Worm (Caenorhabditis elegans) whole organism, mixed stage, embryonic: ENCODE measurements around the gene dsl-4.

Experiments
- M03D4.4 ChIP-seq: sonication (generic microtip); optimal IDR thresholded peaks from 2 replicates; lab custom pipeline; 2017; ENCODE audit warnings: mild to moderate bottlenecking, missing genetic modification characterization, missing compliant biosample characterization
- bed-3 ChIP-seq: fragments of 200-800 bp; sonication (Bioruptor generic); optimal IDR thresholded peaks from 3 replicates; lab custom pipeline; 2018; ENCODE audit warnings: mild to moderate bottlenecking, missing genetic modification characterization, moderate library complexity, missing compliant biosample characterization
- blmp-1 ChIP-seq: fragments of 150-350 bp; optimal IDR thresholded peaks from 2 replicates; lab custom pipeline; 2014; ENCODE audit warnings: missing biosample characterization, missing genetic modification characterization
- ceh-39 ChIP-seq: fragments of 150-350 bp; optimal IDR thresholded peaks from 2 replicates; lab custom pipeline; 2014; ENCODE audit warnings: missing biosample characterization, missing genetic modification characterization
- ceh-43 ChIP-seq: fragments of 200-800 bp; sonication (Bioruptor generic); optimal IDR thresholded peaks from 2 replicates; lab custom pipeline; 2018; ENCODE audit warnings: mild to moderate bottlenecking, missing genetic modification characterization, moderate library complexity, missing compliant biosample characterization
- ceh-83 ChIP-seq: fragments of 200-800 bp; sonication (Bioruptor generic); optimal IDR thresholded peaks from 2 replicates; lab custom pipeline; 2018; ENCODE audit warnings: mild to moderate bottlenecking, missing genetic modification characterization, missing compliant biosample characterization
- ces-1 ChIP-seq: fragments of 150-350 bp; optimal IDR thresholded peaks from 2 replicates; lab custom pipeline; 2014; ENCODE audit warnings: missing biosample characterization, missing genetic modification reagents, missing genetic modification characterization
- cnd-1 ChIP-seq: fragments of 200-800 bp; sonication (Bioruptor generic); optimal IDR thresholded peaks from 2 replicates; lab custom pipeline; 2018; ENCODE audit warnings: mild to moderate bottlenecking, missing genetic modification characterization, missing compliant biosample characterization
- drap-1 ChIP-seq: fragments of 200-800 bp; sonication (Bioruptor generic); optimal IDR thresholded peaks from 3 replicates; lab custom pipeline; 2018; ENCODE audit warnings: mild to moderate bottlenecking, missing genetic modification characterization, missing compliant biosample characterization
- elt-1 ChIP-seq: sonication (generic microtip); optimal IDR thresholded peaks from 2 replicates; lab custom pipeline; 2017; ENCODE audit warnings: missing genetic modification characterization, mild to moderate bottlenecking, missing compliant biosample characterization, antibody characterized with exemption, moderate library complexity, borderline replicate concordance; ENCODE audit not compliant: insufficient read depth
- elt-3 ChIP-seq: fragments of 150-350 bp; optimal IDR thresholded peaks from 2 replicates; lab custom pipeline; 2014; ENCODE audit warnings: missing biosample characterization, missing genetic modification characterization
- flh-1 ChIP-seq: fragments of 200-800 bp; sonication (Bioruptor generic); optimal IDR thresholded peaks from 2 replicates; lab custom pipeline; 2018; ENCODE audit warnings: mild to moderate bottlenecking, missing genetic modification characterization, moderate library complexity, missing compliant biosample characterization
- ham-2 ChIP-seq: fragments of 200-800 bp; sonication (Bioruptor generic); optimal IDR thresholded peaks from 2 replicates; lab custom pipeline; 2018; ENCODE audit warnings: mild to moderate bottlenecking, missing genetic modification characterization, missing compliant biosample characterization
- hlh-1 ChIP-seq: fragments of 150-350 bp; optimal IDR thresholded peaks from 2 replicates; lab custom pipeline; 2014; ENCODE audit warnings: missing biosample characterization, missing genetic modification reagents, missing genetic modification characterization
- lin-13 ChIP-seq: fragments of 150-350 bp; optimal IDR thresholded peaks from 2 replicates; lab custom pipeline; 2014; ENCODE audit warnings: missing biosample characterization, missing genetic modification characterization
- lin-32 ChIP-seq: fragments of 200-800 bp; sonication (Bioruptor generic); optimal IDR thresholded peaks from 2 replicates; lab custom pipeline; 2018; ENCODE audit warnings: mild to moderate bottlenecking, missing genetic modification characterization, missing compliant biosample characterization
- lsy-2 ChIP-seq: fragments of 150-350 bp; optimal IDR thresholded peaks from 2 replicates; lab custom pipeline; 2014; ENCODE audit warnings: missing biosample characterization, missing genetic modification characterization
- mab-5 ChIP-seq: fragments of 150-350 bp; optimal IDR thresholded peaks from 2 replicates; lab custom pipeline; 2014; ENCODE audit warnings: missing biosample characterization, missing genetic modification characterization
- mep-1 ChIP-seq: fragments of 150-350 bp; optimal IDR thresholded peaks from 2 replicates; lab custom pipeline; 2017; ENCODE audit warnings: missing biosample characterization, missing genetic modification reagents, missing genetic modification characterization, inconsistent platforms
- mls-2 ChIP-seq: sonication (generic microtip); optimal IDR thresholded peaks from 2 replicates; lab custom pipeline; 2016; ENCODE audit warnings: mild to moderate bottlenecking, missing genetic modification characterization, moderate library complexity, missing compliant biosample characterization
- nhr-12 ChIP-seq: fragments of 150-350 bp; optimal IDR thresholded peaks from 2 replicates; lab custom pipeline; 2014; ENCODE audit warnings: missing biosample characterization, missing genetic modification characterization
- nhr-2 ChIP-seq: fragments of 150-350 bp; optimal IDR thresholded peaks from 2 replicates; lab custom pipeline; 2014; ENCODE audit warnings: missing biosample characterization, missing genetic modification characterization
- nhr-237 ChIP-seq: fragments of 150-350 bp; optimal IDR thresholded peaks from 2 replicates; lab custom pipeline; 2014; ENCODE audit warnings: missing biosample characterization, missing genetic modification characterization
- nhr-28 ChIP-seq: fragments of 150-350 bp; optimal IDR thresholded peaks from 2 replicates; lab custom pipeline; 2014; ENCODE audit warnings: missing biosample characterization, missing genetic modification characterization
- nhr-76 ChIP-seq: sonication (generic microtip); optimal IDR thresholded peaks from 2 replicates; lab custom pipeline; 2017; ENCODE audit warnings: missing biosample characterization, missing genetic modification characterization
- pha-4 ChIP-seq: fragments of 150-350 bp; optimal IDR thresholded peaks from 2 replicates; lab custom pipeline; 2018; ENCODE audit warnings: missing biosample characterization, missing genetic modification reagents, missing genetic modification characterization
- sem-2 ChIP-seq: fragments of 200-800 bp; sonication (Bioruptor generic); optimal IDR thresholded peaks from 2 replicates; lab custom pipeline; 2018; ENCODE audit warnings: mild to moderate bottlenecking, missing genetic modification characterization, missing compliant biosample characterization
- snpc-4 ChIP-seq: fragments of 150-350 bp; optimal IDR thresholded peaks from 2 replicates; lab custom pipeline; 2014; ENCODE audit warnings: missing biosample characterization, missing genetic modification characterization
- sptf-1 ChIP-seq: sonication (generic microtip); optimal IDR thresholded peaks from 2 replicates; lab custom pipeline; 2017; ENCODE audit warnings: mild to moderate bottlenecking, missing genetic modification characterization, moderate library complexity, missing compliant biosample characterization
- tbx-8 ChIP-seq: fragments of 200-800 bp; sonication (Bioruptor generic); optimal IDR thresholded peaks from 2 replicates; lab custom pipeline; 2018; ENCODE audit warnings: mild to moderate bottlenecking, missing genetic modification characterization, moderate library complexity, missing compliant biosample characterization
- unc-120 ChIP-seq: sonication (generic microtip); optimal IDR thresholded peaks from 2 replicates; lab custom pipeline; 2017; ENCODE audit warnings: missing genetic modification characterization, missing compliant biosample characterization; ENCODE audit not compliant: poor library complexity, severe bottlenecking
- unc-39 ChIP-seq: fragments of 150-350 bp; optimal IDR thresholded peaks from 2 replicates; lab custom pipeline; 2014; ENCODE audit warnings: missing biosample characterization, missing genetic modification characterization
- unc-62 ChIP-seq: fragments of 150-350 bp; optimal IDR thresholded peaks from 2 replicates; lab custom pipeline; 2014; ENCODE audit warnings: missing biosample characterization, missing genetic modification reagents, missing genetic modification characterization
- zip-8 ChIP-seq: fragments of 150-350 bp; optimal IDR thresholded peaks from 2 replicates; lab custom pipeline; 2014; ENCODE audit warnings: missing biosample characterization, missing genetic modification characterization
- ztf-11 ChIP-seq: fragments of 150-350 bp; optimal IDR thresholded peaks from 2 replicates; lab custom pipeline; 2014; ENCODE audit warnings: missing biosample characterization, missing genetic modification characterization

dsl-4 gene

ce11 chrX:14115480-14116161, 25.4 kb downstream of the dsl-4 start, which contains the start of gene F28H6.7:
Gene F28H6.7 (plus strand): TSS chrX:14116111.
- TF ChIP-seq lin-13 (peak; percentile 39), tbx-8 (peak; percentile 89), unc-120 (peak; percentile 90), lsy-2 (tag; lab: Kevin White, UChicago) (no peak), ham-2 (GFP tag; lab: Kevin White, UChicago) (peak; percentile 82), lin-32 (GFP tag; lab: Kevin White, UChicago) (peak; percentile 90), unc-39 (no peak), ces-1 (no peak), nhr-12 (tag; lab: Kevin White, UChicago) (no peak), mab-5 (no peak), hlh-1 (tag; lab: Kevin White, UChicago) (peak; percentile 51), nhr-76 (tag; lab: Kevin White, UChicago) (no peak), blmp-1 (tag; lab: Kevin White, UChicago) (peak; percentile 76), flh-1 (GFP tag; lab: Kevin White, UChicago) (peak; percentile 82), sptf-1 (tag; lab: Kevin White, UChicago) (peak; percentile 96), drap-1 (GFP tag; lab: Kevin White, UChicago) (peak; percentile 93), pha-4 (tag; lab: Kevin White, UChicago) (no peak), cnd-1 (tag; lab: Kevin White, UChicago) (peak; percentile 95), nhr-237 (no peak), nhr-28 (no peak), elt-1 (no peak), ztf-11 (tag; lab: Kevin White, UChicago) (peak; percentile 32), ceh-39 (tag; lab: Kevin White, UChicago) (no peak), ceh-83 (peak; percentile 97), mls-2 (tag; lab: Kevin White, UChicago) (peak; percentile 97), M03D4.4 (tag; lab: Kevin White, UChicago) (peak; percentile 95), bed-3 (GFP tag; lab: Kevin White, UChicago) (peak; percentile 84), sem-2 (peak; percentile 89), nhr-2 (tag; lab: Kevin White, UChicago) (no peak), mep-1 (tag; lab: Kevin White, UChicago) (no peak), unc-62 (GFP tag; lab: Kevin White, UChicago) (peak; percentile 40), ceh-43 (GFP tag; lab: Kevin White, UChicago) (peak; percentile 91), zip-8 (tag; lab: Kevin White, UChicago) (no peak)

- TF ChIP-seq lin-13 (no peak), pha-4 (tag; lab: Kevin White, UChicago) (no peak), nhr-237 (no peak), tbx-8 (no peak), drap-1 (GFP tag; lab: Kevin White, UChicago) (no peak), ces-1 (no peak), ceh-39 (tag; lab: Kevin White, UChicago) (no peak), mep-1 (tag; lab: Kevin White, UChicago) (no peak), elt-1 (no peak)
These were observed 28.6 kb downstream of the dsl-4 start for ce11 chrX:14118762-14119161.

- TF ChIP-seq elt-1 (no peak), nhr-237 (no peak), pha-4 (tag; lab: Kevin White, UChicago) (no peak), lin-32 (GFP tag; lab: Kevin White, UChicago) (no peak), ham-2 (GFP tag; lab: Kevin White, UChicago) (no peak), nhr-12 (tag; lab: Kevin White, UChicago) (no peak), mls-2 (tag; lab: Kevin White, UChicago) (no peak), lsy-2 (tag; lab: Kevin White, UChicago) (no peak), blmp-1 (tag; lab: Kevin White, UChicago) (no peak), ztf-11 (tag; lab: Kevin White, UChicago) (no peak), unc-39 (no peak), cnd-1 (tag; lab: Kevin White, UChicago) (no peak), elt-3 (tag; lab: Kevin White, UChicago) (no peak), nhr-2 (tag; lab: Kevin White, UChicago) (no peak), snpc-4 (tag; lab: Kevin White, UChicago) (no peak)
These were observed 35.7 kb downstream of the dsl-4 start, which contains the start of gene F28H6.6 for ce11 chrX:14125870-14126269. Gene F28H6.6 (minus strand): TSS chrX:14125879.
